Worm (Caenorhabditis elegans) whole organism, young adult: ENCODE results near the gene R08C7.4.

Experiments
- B0336.3 ChIP-seq: fragments of 200-800 bp; sonication (Bioruptor generic); IDR thresholded peaks from 2 replicates; pipeline ENCODE4 v1.3.6; 2022; ENCODE audit warnings: missing genetic modification characterization, missing compliant biosample characterization
- C06A6.2 ChIP-seq: fragments of 200-800 bp; sonication (Bioruptor generic); conservative IDR thresholded peaks from 2 replicates; pipeline ENCODE4 v1.3.6; 2022; ENCODE audit warnings: missing genetic modification characterization, missing compliant biosample characterization
- F22D6.2 ChIP-seq: sonication (generic microtip); optimal IDR thresholded peaks from 2 replicates; lab custom pipeline; 2016; ENCODE audit warnings: mild to moderate bottlenecking, missing genetic modification characterization, missing compliant biosample characterization
- F23B12.7 ChIP-seq: sonication (generic microtip); optimal IDR thresholded peaks from 2 replicates; lab custom pipeline; 2017; ENCODE audit warnings: missing genetic modification characterization, mild to moderate bottlenecking, missing compliant biosample characterization, antibody characterized with exemption, moderate library complexity; ENCODE audit not compliant: insufficient read depth
- F49E8.2 ChIP-seq: sonication (generic microtip); optimal IDR thresholded peaks from 3 replicates; lab custom pipeline; 2017; ENCODE audit warnings: missing genetic modification characterization, mild to moderate bottlenecking, missing compliant biosample characterization, antibody characterized with exemption, moderate library complexity; ENCODE audit not compliant: insufficient read depth
- K11D2.4 ChIP-seq: fragments of 200-800 bp; sonication (Bioruptor generic); IDR thresholded peaks from 2 replicates; pipeline ENCODE4 v1.3.6; 2022; ENCODE audit warnings: missing genetic modification reagents, missing genetic modification characterization, missing compliant biosample characterization
- ama-1 ChIP-seq, 3 experiments: fragments of 150-350 bp in 1 of 3; sonication (generic microtip) in 2 of 3; optimal IDR thresholded peaks; 2 replicates each; lab custom pipeline; 2014 to 2018; ENCODE audit warnings: missing biosample characterization in 2 of 3, missing genetic modification characterization in 2 of 3, missing genetic modification reagents in 2 of 3
- attf-5 ChIP-seq: fragments of 200-800 bp; sonication (Bioruptor generic); optimal IDR thresholded peaks from 2 replicates; lab custom pipeline; 2018; ENCODE audit warnings: mild to moderate bottlenecking, missing genetic modification characterization, missing compliant biosample characterization
- bed-1 ChIP-seq: fragments of 200-800 bp; sonication (Bioruptor generic); IDR thresholded peaks from 2 replicates; pipeline ENCODE4 v1.3.6; 2022; ENCODE audit warnings: missing genetic modification reagents, missing genetic modification characterization, missing compliant biosample characterization
- cebp-1 ChIP-seq, 2 experiments: fragments of 200-800 bp in 1 of 2; sonication (Bioruptor generic) in 1 of 2; sonication (generic microtip) in 1 of 2; IDR thresholded peaks in 1 of 2; optimal IDR thresholded peaks in 1 of 2; 2 replicates each; pipeline versions ENCODE4 v1.3.6 to Lab custom; 2017 to 2022; ENCODE audit warnings: missing compliant biosample characterization in 2 of 2, missing genetic modification characterization in 2 of 2, mild to moderate bottlenecking in 1 of 2, missing genetic modification reagents in 1 of 2, moderate library complexity in 1 of 2
- ceh-27 ChIP-seq: fragments of 200-800 bp; sonication (Bioruptor generic); optimal IDR thresholded peaks from 2 replicates; lab custom pipeline; 2018; ENCODE audit warnings: mild to moderate bottlenecking, missing genetic modification characterization, moderate library complexity, missing compliant biosample characterization
- chd-7 ChIP-seq: sonication (generic microtip); optimal IDR thresholded peaks from 2 replicates; lab custom pipeline; 2016; ENCODE audit warnings: mild to moderate bottlenecking, missing genetic modification characterization, moderate library complexity, missing compliant biosample characterization
- die-1 ChIP-seq: sonication (generic microtip); optimal IDR thresholded peaks from 2 replicates; lab custom pipeline; 2016; ENCODE audit warnings: missing genotype, mild to moderate bottlenecking, missing genetic modification characterization, missing compliant biosample characterization
- egrh-3 ChIP-seq: fragments of 200-800 bp; sonication (Bioruptor generic); IDR thresholded peaks from 2 replicates; pipeline ENCODE4 v1.3.6; 2022; ENCODE audit warnings: missing genetic modification reagents, missing genetic modification characterization, missing compliant biosample characterization
- hmg-1.2 ChIP-seq: fragments of 200-800 bp; sonication (Bioruptor generic); IDR thresholded peaks from 2 replicates; pipeline ENCODE4 v1.3.6; 2022; ENCODE audit warnings: missing genetic modification reagents, missing genetic modification characterization, missing compliant biosample characterization
- hrde-1 ChIP-seq: sonication (generic microtip); optimal IDR thresholded peaks from 2 replicates; lab custom pipeline; 2016; ENCODE audit warnings: missing genetic modification characterization, mild to moderate bottlenecking, missing compliant biosample characterization, moderate library complexity, missing genotype, missing genetic modification reagents, borderline replicate concordance
- lin-26 ChIP-seq: fragments of 200-800 bp; sonication (Bioruptor generic); IDR thresholded peaks from 2 replicates; pipeline ENCODE4 v1.3.6; 2022; ENCODE audit warnings: missing genetic modification reagents, missing genetic modification characterization, missing compliant biosample characterization
- lin-35 ChIP-seq, 3 experiments: fragments of 150-350 bp in 2 of 3; sonication (generic microtip) in 1 of 3; optimal IDR thresholded peaks; 2 replicates each; lab custom pipeline; 2014 to 2018; ENCODE audit warnings: missing biosample characterization in 3 of 3, missing genetic modification characterization in 3 of 3, missing genetic modification reagents in 3 of 3
- lin-40 ChIP-seq: sonication (generic microtip); optimal IDR thresholded peaks from 2 replicates; lab custom pipeline; 2016; ENCODE audit warnings: missing genetic modification characterization, mild to moderate bottlenecking, missing compliant biosample characterization, missing genotype, missing genetic modification reagents
- lsl-1 ChIP-seq: fragments of 200-800 bp; sonication (Bioruptor generic); optimal IDR thresholded peaks from 2 replicates; lab custom pipeline; 2018; ENCODE audit warnings: mild to moderate bottlenecking, missing genetic modification characterization, moderate library complexity, missing compliant biosample characterization
- lsy-27 ChIP-seq: sonication (generic microtip); optimal IDR thresholded peaks from 2 replicates; lab custom pipeline; 2017; ENCODE audit warnings: missing genetic modification characterization, mild to moderate bottlenecking, missing compliant biosample characterization, antibody characterized with exemption, missing genotype, borderline replicate concordance; ENCODE audit not compliant: insufficient read depth
- madf-10 ChIP-seq: sonication (generic microtip); optimal IDR thresholded peaks from 2 replicates; lab custom pipeline; 2016; ENCODE audit warnings: mild to moderate bottlenecking, missing genetic modification characterization, missing compliant biosample characterization
- mcd-1 ChIP-seq: fragments of 200-800 bp; sonication (Bioruptor generic); IDR thresholded peaks from 2 replicates; pipeline ENCODE4 v1.3.6; 2022; ENCODE audit warnings: missing genetic modification reagents, missing genetic modification characterization, missing compliant biosample characterization
- mes-4 ChIP-seq: sonication (generic microtip); optimal IDR thresholded peaks from 2 replicates; lab custom pipeline; 2016; ENCODE audit warnings: missing genotype, missing genetic modification characterization, missing compliant biosample characterization
- nhr-80 ChIP-seq: sonication (generic microtip); optimal IDR thresholded peaks from 2 replicates; lab custom pipeline; 2016; ENCODE audit warnings: missing genetic modification characterization, missing compliant biosample characterization
- pbrm-1 ChIP-seq: fragments of 200-800 bp; sonication (Bioruptor generic); IDR thresholded peaks from 2 replicates; pipeline ENCODE4 v1.3.6; 2022; ENCODE audit warnings: missing genetic modification reagents, missing genetic modification characterization, missing compliant biosample characterization
- snpc-1.3 ChIP-seq: sonication (generic microtip); optimal IDR thresholded peaks from 2 replicates; lab custom pipeline; 2017; ENCODE audit warnings: missing genetic modification characterization, mild to moderate bottlenecking, missing compliant biosample characterization, antibody characterized with exemption, moderate library complexity, missing genotype, missing genetic modification reagents; ENCODE audit not compliant: insufficient read depth
- somi-1 ChIP-seq: fragments of 200-800 bp; sonication (Bioruptor generic); optimal IDR thresholded peaks from 2 replicates; lab custom pipeline; 2018; ENCODE audit warnings: mild to moderate bottlenecking, missing genetic modification characterization, missing compliant biosample characterization
- tbp1 ChIP-seq: fragments of 200-800 bp; sonication (Bioruptor generic); optimal IDR thresholded peaks from 2 replicates; lab custom pipeline; 2018; ENCODE audit warnings: mild to moderate bottlenecking, missing genetic modification characterization, missing compliant biosample characterization
- tlf-1 ChIP-seq: fragments of 200-800 bp; sonication (Bioruptor generic); optimal IDR thresholded peaks from 2 replicates; lab custom pipeline; 2018; ENCODE audit warnings: mild to moderate bottlenecking, missing genetic modification characterization, missing compliant biosample characterization
- unc-130 ChIP-seq: sonication (generic microtip); optimal IDR thresholded peaks from 2 replicates; lab custom pipeline; 2016; ENCODE audit warnings: missing genetic modification reagents, missing genetic modification characterization, missing compliant biosample characterization
- ztf-18 ChIP-seq: sonication (generic microtip); optimal IDR thresholded peaks from 2 replicates; lab custom pipeline; 2016; ENCODE audit warnings: missing genotype, mild to moderate bottlenecking, missing genetic modification characterization, missing compliant biosample characterization
- ztf-25 ChIP-seq: fragments of 200-800 bp; sonication (Bioruptor generic); IDR thresholded peaks from 2 replicates; pipeline ENCODE4 v1.3.6; 2022; ENCODE audit warnings: missing genetic modification reagents, missing genetic modification characterization, missing compliant biosample characterization
- ztf-26 ChIP-seq: sonication (generic microtip); optimal IDR thresholded peaks from 2 replicates; lab custom pipeline; 2017; ENCODE audit warnings: missing genetic modification characterization, missing compliant biosample characterization

The R08C7.4 gene

DNA sequence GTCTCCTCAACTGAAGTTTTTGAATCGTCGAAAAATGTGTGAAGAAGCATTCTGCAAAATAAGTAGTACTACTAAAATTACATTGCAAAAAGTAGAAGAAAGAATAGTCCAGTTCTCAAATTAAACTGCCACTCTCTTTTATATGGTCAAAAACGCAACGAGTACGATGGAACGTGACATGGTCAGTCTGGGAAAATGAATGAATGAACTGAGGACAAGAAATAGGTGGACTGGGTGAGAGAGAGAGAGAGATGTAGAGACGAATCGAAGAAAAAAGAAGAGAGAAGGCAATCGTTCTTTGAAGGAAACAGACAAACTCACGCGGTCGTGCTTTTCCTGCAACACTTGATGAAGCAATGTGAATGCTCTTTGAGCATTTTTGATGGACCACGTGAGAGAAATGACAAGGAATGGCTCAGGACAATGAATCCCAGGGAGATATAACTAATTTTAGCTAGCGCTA lies 42.2 kb downstream of the R08C7.4 start, which contains the start of gene M01H9.3:
TSS of gene M01H9.3 (minus strand) at position 51 of the 463 bp plus-strand sequence.
- peak; percentile 70 for TF ChIP-seq ama-1 (optimal IDR thresholded peaks at IDR 0.05; lab: Kevin White, UChicago)
- peak in 1 of 2 experiments; percentile 6 for TF ChIP-seq ama-1 (GFP tag; optimal IDR thresholded peaks at IDR 0.05; lab: Kevin White, UChicago)
- TF ChIP-seq C06A6.2 (GFP tag; lab: Robert Waterston, UW) = 0 out of 2 replicates have a peak, but pooled peaks have one; percentile 49
- TF ChIP-seq B0336.3 (GFP tag; lab: Robert Waterston, UW) = peak; percentile 15; the same call in 1 of the 2 replicates
- TF ChIP-seq F23B12.7 (tag; lab: Kevin White, UChicago) = peak; percentile 33
- TF ChIP-seq lsl-1 (GFP tag; lab: Kevin White, UChicago) = no peak
- TF ChIP-seq madf-10 (tag; lab: Kevin White, UChicago) = peak; percentile 22
- no peak for TF ChIP-seq ztf-18 (tag; lab: Kevin White, UChicago)
- TF ChIP-seq hmg-1.2 = peak; percentile 32; the same call in 1 of the 2 replicates
- no peak for TF ChIP-seq lin-35 (GFP tag; optimal IDR thresholded peaks at IDR 0.05; lab: Kevin White, UChicago)
- peak; percentile 18 for TF ChIP-seq chd-7 (tag; lab: Kevin White, UChicago)
- no peak for TF ChIP-seq mes-4 (tag; lab: Kevin White, UChicago)
- TF ChIP-seq lin-40 (tag; lab: Kevin White, UChicago) = peak; percentile 46
- TF ChIP-seq cebp-1 (GFP tag; IDR thresholded peaks at IDR 0.05; lab: Robert Waterston, UW) = no peak
- peak; percentile 72 for TF ChIP-seq cebp-1 (tag; optimal IDR thresholded peaks at IDR 0.05; lab: Kevin White, UChicago)
- no peak for TF ChIP-seq snpc-1.3 (tag; lab: Kevin White, UChicago)
- no peak for TF ChIP-seq bed-1 (GFP tag; lab: Robert Waterston, UW)
- TF ChIP-seq ztf-26 (tag; lab: Kevin White, UChicago) = no peak
- TF ChIP-seq F49E8.2 (tag; lab: Kevin White, UChicago) = no peak
- no peak for TF ChIP-seq pbrm-1 (GFP tag; lab: Robert Waterston, UW)
- TF ChIP-seq attf-5 (GFP tag; lab: Kevin White, UChicago) = peak; percentile 55
- peak; percentile 4 for TF ChIP-seq tlf-1
- peak; percentile 17; the same call in 1 of the 2 replicates for TF ChIP-seq mcd-1
- no peak for TF ChIP-seq hrde-1
- TF ChIP-seq egrh-3 (GFP tag; lab: Robert Waterston, UW) = no peak
- 0 out of 2 replicates have a peak, but pooled peaks have one; percentile 40 for TF ChIP-seq lin-26
- peak; percentile 55 for TF ChIP-seq somi-1 (GFP tag; lab: Kevin White, UChicago)
- TF ChIP-seq ceh-27 (GFP tag; lab: Kevin White, UChicago) = peak; percentile 52
- TF ChIP-seq die-1 (tag; lab: Kevin White, UChicago) = peak; percentile 46
- TF ChIP-seq tbp1 (GFP tag; lab: Kevin White, UChicago) = peak; percentile 15
- TF ChIP-seq nhr-80 = peak; percentile 59
- peak; percentile 59 for TF ChIP-seq K11D2.4 (GFP tag; lab: Robert Waterston, UW)

DNA sequence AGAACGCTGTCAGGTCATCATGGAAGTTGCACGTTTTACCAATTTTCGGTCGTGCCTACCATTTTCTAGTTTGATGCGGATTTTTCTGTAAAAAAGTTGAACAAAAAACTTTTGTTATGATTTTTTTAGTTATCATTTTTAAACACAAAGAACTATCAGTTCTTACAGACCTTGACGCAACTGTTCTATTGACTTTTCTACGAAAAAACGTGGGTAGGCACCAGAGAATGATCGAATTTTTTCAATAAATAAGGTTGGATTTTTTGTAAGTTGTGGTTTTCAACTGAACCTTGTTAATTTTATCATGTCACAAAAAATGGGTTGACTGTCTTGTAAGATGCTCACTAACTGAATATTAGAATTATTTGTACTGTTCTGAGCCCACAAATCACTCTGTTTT lies 43.8 kb downstream of the R08C7.4 start:
- TF ChIP-seq nhr-80 = peak; percentile 6
- TF ChIP-seq F22D6.2 (tag; lab: Kevin White, UChicago) = peak; percentile 7
- no peak for TF ChIP-seq unc-130

DNA sequence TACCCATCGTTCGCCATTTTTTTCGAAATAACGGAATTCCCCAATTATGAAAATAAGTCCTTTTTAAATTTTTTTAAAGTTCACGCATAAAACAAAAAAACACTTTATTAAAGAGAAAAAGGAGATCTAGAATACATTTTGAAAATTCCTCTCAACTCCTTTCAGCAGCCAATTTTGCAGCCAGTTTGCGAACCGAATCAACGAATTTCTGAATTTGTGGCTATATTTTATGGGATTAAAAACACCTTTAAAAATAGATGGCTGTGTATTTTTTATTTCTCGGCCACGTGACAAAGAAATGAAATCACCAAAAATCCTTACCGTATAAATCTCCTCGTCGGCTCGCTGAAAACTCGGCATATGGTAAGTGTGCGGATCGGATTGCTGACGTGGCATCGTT lies 45.2 kb downstream of the R08C7.4 start, which contains the start of gene M01H9.10:
TSS of gene M01H9.10 (minus strand) at position 101 of the 400 bp plus-strand sequence.
- TF ChIP-seq lsy-27 (tag; lab: Kevin White, UChicago) (no peak), bed-1 (GFP tag; lab: Robert Waterston, UW) (no peak), ztf-25 (GFP tag; lab: Robert Waterston, UW) (no peak)
